Worm (Caenorhabditis elegans) whole organism, late embryonic: Measurements from ENCODE around the gene idpp-5.

Experiments used
- C08G9.2 ChIP-seq: sonication (generic microtip); optimal IDR thresholded peaks from 2 replicates; lab custom pipeline; 2016; ENCODE audit warnings: mild to moderate bottlenecking, missing genetic modification characterization, moderate library complexity, missing compliant biosample characterization
- K02D7.2 ChIP-seq: sonication (generic microtip); optimal IDR thresholded peaks from 2 replicates; lab custom pipeline; 2017; ENCODE audit warnings: mild to moderate bottlenecking, missing genetic modification characterization, missing compliant biosample characterization
- ceh-14 ChIP-seq: sonication (generic microtip); optimal IDR thresholded peaks from 2 replicates; lab custom pipeline; 2016; ENCODE audit warnings: missing genotype, missing genetic modification characterization, missing compliant biosample characterization
- ceh-18 ChIP-seq: sonication (generic microtip); optimal IDR thresholded peaks from 2 replicates; lab custom pipeline; 2016; ENCODE audit warnings: missing genetic modification characterization, missing compliant biosample characterization
- ceh-2 ChIP-seq: sonication (generic microtip); optimal IDR thresholded peaks from 2 replicates; lab custom pipeline; 2016; ENCODE audit warnings: missing genotype, missing genetic modification characterization, missing compliant biosample characterization
- ceh-24 ChIP-seq: sonication (generic microtip); optimal IDR thresholded peaks from 2 replicates; lab custom pipeline; 2016; ENCODE audit warnings: mild to moderate bottlenecking, missing genetic modification characterization, missing compliant biosample characterization
- ceh-31 ChIP-seq: sonication (generic microtip); optimal IDR thresholded peaks from 2 replicates; lab custom pipeline; 2016; ENCODE audit warnings: missing genetic modification characterization, missing compliant biosample characterization
- ceh-45 ChIP-seq: fragments of 200-800 bp; sonication (Bioruptor generic); IDR thresholded peaks from 2 replicates; pipeline ENCODE4 v1.3.6; 2022; ENCODE audit warnings: missing genetic modification reagents, missing genetic modification characterization, missing compliant biosample characterization
- ceh-48 ChIP-seq: sonication (generic microtip); optimal IDR thresholded peaks from 2 replicates; lab custom pipeline; 2016; ENCODE audit warnings: missing genetic modification characterization, inconsistent platforms, missing compliant biosample characterization
- ceh-6 ChIP-seq: fragments of 200-800 bp; sonication (Bioruptor generic); optimal IDR thresholded peaks from 2 replicates; lab custom pipeline; 2018; ENCODE audit warnings: mild to moderate bottlenecking, missing genetic modification characterization, missing compliant biosample characterization
- che-1 ChIP-seq: sonication (generic microtip); optimal IDR thresholded peaks from 2 replicates; lab custom pipeline; 2016; ENCODE audit warnings: mild to moderate bottlenecking, missing genetic modification characterization, missing compliant biosample characterization
- dve-1 ChIP-seq: sonication (generic microtip); optimal IDR thresholded peaks from 2 replicates; lab custom pipeline; 2017; ENCODE audit warnings: antibody characterized with exemption, mild to moderate bottlenecking, missing genetic modification characterization, missing compliant biosample characterization
- ets-4 ChIP-seq: sonication (generic microtip); optimal IDR thresholded peaks from 2 replicates; lab custom pipeline; 2016; ENCODE audit warnings: missing genetic modification characterization, missing compliant biosample characterization
- eyg-1 ChIP-seq: sonication (generic microtip); optimal IDR thresholded peaks from 2 replicates; lab custom pipeline; 2016; ENCODE audit warnings: missing genotype, missing genetic modification characterization, missing compliant biosample characterization
- fkh-10 ChIP-seq: fragments of 150-350 bp; optimal IDR thresholded peaks from 2 replicates; lab custom pipeline; 2014; ENCODE audit warnings: missing biosample characterization, missing genetic modification reagents, missing genetic modification characterization
- fkh-6 ChIP-seq: sonication (generic microtip); optimal IDR thresholded peaks from 2 replicates; lab custom pipeline; 2016; ENCODE audit warnings: missing genetic modification characterization, missing compliant biosample characterization
- hlh-15 ChIP-seq: sonication (generic microtip); optimal IDR thresholded peaks from 2 replicates; lab custom pipeline; 2016; ENCODE audit warnings: missing genetic modification characterization, missing compliant biosample characterization
- hlh-30 ChIP-seq: sonication (generic microtip); optimal IDR thresholded peaks from 2 replicates; lab custom pipeline; 2017; ENCODE audit warnings: antibody characterized with exemption, missing genetic modification characterization, missing compliant biosample characterization; ENCODE audit not compliant: insufficient read depth
- madf-2 ChIP-seq: sonication (generic microtip); optimal IDR thresholded peaks from 2 replicates; lab custom pipeline; 2017; ENCODE audit warnings: missing genetic modification characterization, missing compliant biosample characterization
- nhr-11 ChIP-seq: fragments of 150-350 bp; optimal IDR thresholded peaks from 2 replicates; lab custom pipeline; 2014; ENCODE audit warnings: missing biosample characterization, missing genetic modification characterization
- pag-3 ChIP-seq: sonication (generic microtip); optimal IDR thresholded peaks from 2 replicates; lab custom pipeline; 2016; ENCODE audit warnings: missing compliant biosample characterization, missing genetic modification characterization, borderline replicate concordance
- pat-9 ChIP-seq: fragments of 200-800 bp; sonication (Bioruptor generic); optimal IDR thresholded peaks from 2 replicates; lab custom pipeline; 2018; ENCODE audit warnings: mild to moderate bottlenecking, missing genetic modification characterization, moderate library complexity, missing compliant biosample characterization
- pax-1 ChIP-seq: fragments of 150-350 bp; optimal IDR thresholded peaks from 2 replicates; lab custom pipeline; 2014; ENCODE audit warnings: missing biosample characterization, missing genetic modification characterization
- sdc-2 ChIP-seq: sonication (generic microtip); optimal IDR thresholded peaks from 2 replicates; lab custom pipeline; 2016; ENCODE audit warnings: missing genotype, missing genetic modification characterization, missing compliant biosample characterization
- sox-2 ChIP-seq: fragments of 200-800 bp; sonication (Bioruptor generic); IDR thresholded peaks from 2 replicates; pipeline ENCODE4 v1.3.6; 2022; ENCODE audit warnings: missing genetic modification reagents, missing genetic modification characterization, missing compliant biosample characterization
- syd-9 ChIP-seq: sonication (generic microtip); optimal IDR thresholded peaks from 2 replicates; lab custom pipeline; 2016; ENCODE audit warnings: mild to moderate bottlenecking, missing genetic modification characterization, moderate library complexity, missing compliant biosample characterization
- tbx-2 ChIP-seq: sonication (generic microtip); optimal IDR thresholded peaks from 2 replicates; lab custom pipeline; 2016; ENCODE audit warnings: missing genetic modification characterization, missing compliant biosample characterization
- unc-42 ChIP-seq: sonication (generic microtip); optimal IDR thresholded peaks from 2 replicates; lab custom pipeline; 2016; ENCODE audit warnings: missing genotype, missing genetic modification characterization, missing compliant biosample characterization
- unc-55 ChIP-seq: sonication (generic microtip); optimal IDR thresholded peaks from 2 replicates; lab custom pipeline; 2017; ENCODE audit warnings: missing biosample characterization, missing genetic modification reagents, missing genetic modification characterization
- ztf-16 ChIP-seq: sonication (generic microtip); optimal IDR thresholded peaks from 2 replicates; lab custom pipeline; 2017; ENCODE audit warnings: missing genetic modification characterization, missing compliant biosample characterization

idpp-5 gene

DNA sequence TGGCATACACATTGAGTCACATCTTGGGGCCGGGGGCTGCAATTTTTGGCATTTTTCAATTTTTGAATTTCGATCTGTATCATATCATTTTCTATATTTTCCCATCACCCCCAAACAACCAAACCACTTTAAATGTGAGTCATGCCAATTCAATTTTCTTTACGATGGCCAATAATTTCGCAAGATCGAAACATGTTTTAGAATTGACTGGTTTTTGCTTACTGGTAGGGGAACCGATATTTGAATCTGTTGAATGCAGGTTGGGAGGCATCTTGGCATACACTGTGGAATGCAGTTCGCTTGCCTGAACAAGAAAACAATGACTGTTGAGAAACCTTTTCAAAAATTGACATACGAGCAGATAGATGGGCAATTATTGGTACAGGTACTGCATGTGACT, 1.5 kb downstream of the idpp-5 start:
- TF ChIP-seq fkh-6 (tag; lab: Kevin White, UChicago), result no peak
- no peak for TF ChIP-seq hlh-30 (tag; lab: Kevin White, UChicago)
- TF ChIP-seq, all 69 proteins: peak for 0

DNA sequence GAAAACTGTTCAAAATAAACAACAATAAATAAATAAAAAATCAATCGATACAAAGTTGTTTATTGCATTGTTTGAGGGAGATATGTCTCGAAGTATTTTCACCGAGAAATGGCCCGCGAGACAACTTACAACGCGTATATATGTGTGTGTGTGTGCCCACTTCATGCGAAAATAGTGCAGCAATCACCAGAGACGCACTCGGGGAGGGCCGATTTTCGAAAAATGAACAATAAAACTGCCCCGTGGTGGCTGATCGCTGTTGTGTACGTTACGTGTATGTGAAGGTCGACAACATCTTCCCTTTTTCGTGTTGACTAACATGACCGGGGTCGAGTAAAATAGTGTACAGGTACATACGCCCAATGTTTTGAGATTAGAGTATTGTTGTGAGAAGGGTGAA, 4.1 kb downstream of the idpp-5 start:
- TF ChIP-seq dve-1 (tag; lab: Kevin White, UChicago), result peak; percentile 13
- no peak for TF ChIP-seq unc-42 (tag; lab: Kevin White, UChicago)
- TF ChIP-seq madf-2, result no peak
- no peak for TF ChIP-seq ceh-14
- no peak for TF ChIP-seq fkh-10
- peak; percentile 16 for TF ChIP-seq tbx-2 (tag; lab: Kevin White, UChicago)
- TF ChIP-seq pag-3, result no peak
- TF ChIP-seq ceh-18 (tag; lab: Kevin White, UChicago), result peak; percentile 48

DNA sequence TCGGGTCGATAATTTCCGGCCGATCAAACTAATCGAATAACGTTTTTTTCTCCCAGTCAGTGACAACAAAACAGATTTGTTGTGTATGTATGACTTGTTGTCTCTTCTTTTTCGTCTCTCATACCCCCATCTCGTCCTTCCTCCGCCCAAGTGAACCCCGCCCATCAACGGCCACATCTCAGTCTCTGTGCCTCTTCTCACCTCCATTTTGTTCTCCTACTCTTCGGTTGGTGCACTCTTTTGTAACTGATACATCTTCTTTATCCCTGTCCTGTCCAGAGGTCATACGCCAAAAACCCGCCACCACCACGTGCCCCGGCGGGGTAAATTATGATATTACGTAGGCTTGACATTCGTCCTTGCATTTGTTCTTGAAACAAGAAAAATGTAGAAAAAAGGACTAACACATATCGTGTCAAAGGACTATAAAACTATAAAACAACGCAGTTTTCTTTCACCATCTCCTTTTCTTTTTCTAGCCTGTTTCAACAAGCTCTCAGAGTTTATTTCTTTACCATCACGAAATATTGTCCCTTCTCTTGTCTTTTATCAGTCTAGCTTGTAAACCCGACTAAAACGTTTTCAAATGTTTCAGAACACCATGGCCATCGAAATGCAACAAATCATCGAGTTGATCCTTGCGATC, 5.1 kb downstream of the idpp-5 start, which contains the start of gene pmpl-1:
Gene pmpl-1 (plus strand): TSS at position 596 of the 646 bp plus-strand sequence.
- peak; percentile 52 for TF ChIP-seq tbx-2 (tag; lab: Kevin White, UChicago)
- peak; percentile 9 for TF ChIP-seq unc-42 (tag; lab: Kevin White, UChicago)
- peak; percentile 70 for TF ChIP-seq hlh-30 (tag; lab: Kevin White, UChicago)
- TF ChIP-seq sdc-2 (tag; lab: Kevin White, UChicago), result peak; percentile 21
- TF ChIP-seq ceh-18 (tag; lab: Kevin White, UChicago), result peak; percentile 35
- TF ChIP-seq unc-55, result peak; percentile 58
- TF ChIP-seq hlh-15 (tag; lab: Kevin White, UChicago), result no peak
- TF ChIP-seq ztf-16 (tag; lab: Kevin White, UChicago), result no peak
- TF ChIP-seq ceh-48 (tag; lab: Kevin White, UChicago), result no peak
- TF ChIP-seq ceh-31 (tag; lab: Kevin White, UChicago), result no peak

DNA sequence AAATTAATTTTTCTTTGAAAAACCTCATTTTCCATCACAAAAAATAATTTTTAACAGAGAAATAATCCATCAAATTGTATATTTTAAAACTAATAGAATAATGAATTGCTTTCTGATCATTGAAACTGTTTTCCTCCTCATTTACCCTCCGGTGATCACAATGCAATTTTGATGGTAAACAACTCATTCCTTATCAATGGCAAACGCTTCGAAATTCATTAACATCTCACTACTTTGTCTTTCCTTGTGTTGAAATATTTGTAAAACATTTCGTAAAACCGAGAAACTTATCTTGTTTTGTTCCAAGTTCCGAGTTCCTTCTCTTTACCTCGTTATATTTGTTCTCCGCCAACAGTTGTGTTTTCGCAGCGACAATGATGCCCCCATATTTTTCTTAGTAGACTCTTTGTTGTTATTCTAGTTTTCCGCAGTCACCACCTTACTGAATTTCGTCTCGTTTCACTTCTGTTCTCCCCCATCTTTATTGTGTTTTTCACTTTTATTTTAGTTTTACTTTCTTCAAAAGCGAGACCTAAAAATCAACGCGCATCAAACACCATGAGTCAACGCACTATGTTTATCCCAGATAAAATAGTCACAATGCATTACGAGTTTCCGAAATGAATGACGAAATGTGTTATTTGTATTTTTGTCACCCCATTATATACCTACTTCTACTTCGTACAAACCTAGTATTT, 7.4 kb downstream of the idpp-5 start:
- TF ChIP-seq ceh-6 (GFP tag; lab: Kevin White, UChicago) (no peak), sox-2 (GFP tag; lab: Robert Waterston, UW) (no peak), ceh-45 (GFP tag; lab: Robert Waterston, UW) (no peak), ceh-2 (no peak), unc-55 (no peak), ets-4 (tag; lab: Kevin White, UChicago) (no peak), ceh-18 (tag; lab: Kevin White, UChicago) (no peak), pat-9 (no peak), nhr-11 (tag; lab: Kevin White, UChicago) (no peak), ceh-14 (no peak), ceh-48 (tag; lab: Kevin White, UChicago) (no peak), syd-9 (tag; lab: Kevin White, UChicago) (no peak), C08G9.2 (tag; lab: Kevin White, UChicago) (no peak), pax-1 (tag; lab: Kevin White, UChicago) (no peak), fkh-6 (tag; lab: Kevin White, UChicago) (no peak), K02D7.2 (tag; lab: Kevin White, UChicago) (no peak)

- TF ChIP-seq ceh-2, result no peak
- no peak for TF ChIP-seq eyg-1
- no peak for TF ChIP-seq hlh-15 (tag; lab: Kevin White, UChicago)
- no peak for TF ChIP-seq che-1 (tag; lab: Kevin White, UChicago)
- no peak for TF ChIP-seq ceh-6 (GFP tag; lab: Kevin White, UChicago)
- TF ChIP-seq ceh-24 (tag; lab: Kevin White, UChicago), result no peak
Measured at ce11 chrX:3783659-3784058, 9.0 kb downstream of the idpp-5 start.
